Fruit fly (Drosophila melanogaster) whole organism, embryonic: Measurements from ENCODE around the gene pygo.

Experiments
- B-H1 ChIP-seq: fragments of 200-800 bp; sonication (Bioruptor generic); IDR thresholded peaks from 3 replicates; pipeline ENCODE4 v1.3.6; 2022; ENCODE audit warnings: missing biosample characterization, missing genetic modification characterization
- Bgb ChIP-seq: fragments of 200-800 bp; sonication (Bioruptor generic); IDR thresholded peaks from 2 replicates; pipeline ENCODE4 v1.3.6; 2022; ENCODE audit warnings: missing biosample characterization, missing genetic modification characterization; ENCODE audit not compliant: partially characterized antibody
- CG13296 ChIP-seq: fragments of 200-800 bp; sonication (Bioruptor generic); optimal IDR thresholded peaks from 3 replicates; lab custom pipeline; 2018; ENCODE audit warnings: missing biosample characterization, mild to moderate bottlenecking, missing genetic modification characterization
- CG13775 ChIP-seq: fragments of 200-800 bp; sonication (Bioruptor generic); optimal IDR thresholded peaks from 3 replicates; lab custom pipeline; 2017; ENCODE audit warnings: missing biosample characterization, mild to moderate bottlenecking, missing genetic modification characterization
- CG15479 ChIP-seq: fragments of 200-800 bp; sonication (Bioruptor generic); optimal IDR thresholded peaks from 3 replicates; lab custom pipeline; 2019; ENCODE audit warnings: missing biosample characterization, mild to moderate bottlenecking, missing genetic modification characterization, moderate library complexity
- CG17328 ChIP-seq: fragments of 200-800 bp; sonication (Bioruptor generic); IDR thresholded peaks from 2 replicates; pipeline ENCODE4 v1.3.6; 2022; ENCODE audit warnings: missing biosample characterization, missing genetic modification characterization
- CG17385 ChIP-seq: fragments of 200-800 bp; sonication (Bioruptor generic); optimal IDR thresholded peaks from 3 replicates; lab custom pipeline; 2018; ENCODE audit warnings: missing biosample characterization, mild to moderate bottlenecking, missing genetic modification characterization
- CG18476 ChIP-seq: fragments of 200-800 bp; sonication (Bioruptor generic); optimal IDR thresholded peaks from 2 replicates; lab custom pipeline; 2016; ENCODE audit warnings: missing biosample characterization, mild to moderate bottlenecking, missing genetic modification characterization
- CG2889 ChIP-seq: fragments of 200-800 bp; sonication (Bioruptor generic); IDR thresholded peaks from 3 replicates; pipeline ENCODE4 v1.3.6; 2022; ENCODE audit warnings: missing biosample characterization, missing genetic modification characterization
- CG30020 ChIP-seq: fragments of 200-800 bp; optimal IDR thresholded peaks from 2 replicates; lab custom pipeline; 2019; ENCODE audit warnings: missing biosample characterization, mild to moderate bottlenecking, missing genetic modification characterization, moderate library complexity
- CG31224 ChIP-seq: fragments of 200-800 bp; sonication (Bioruptor generic); IDR thresholded peaks from 2 replicates; pipeline ENCODE4 v1.3.6; 2022; ENCODE audit warnings: missing biosample characterization, missing genetic modification characterization
- CG3163 ChIP-seq: fragments of 200-800 bp; sonication (Bioruptor generic); optimal IDR thresholded peaks from 3 replicates; lab custom pipeline; 2016; ENCODE audit warnings: missing biosample characterization, missing genetic modification characterization
- CG32767 ChIP-seq: fragments of 200-800 bp; sonication (Bioruptor generic); IDR thresholded peaks from 2 replicates; pipeline ENCODE4 v1.3.6; 2022; ENCODE audit warnings: missing biosample characterization, missing genetic modification characterization
- CG34376 ChIP-seq: fragments of 200-800 bp; sonication (Bioruptor generic); optimal IDR thresholded peaks from 2 replicates; lab custom pipeline; 2018; ENCODE audit warnings: missing biosample characterization, mild to moderate bottlenecking, missing genetic modification characterization
- CG4328 ChIP-seq: fragments of 200-800 bp; sonication (Bioruptor generic); optimal IDR thresholded peaks from 3 replicates; lab custom pipeline; 2017; ENCODE audit warnings: missing biosample characterization, missing genetic modification reagents, missing genetic modification characterization
- CG5953 ChIP-seq: fragments of 200-800 bp; sonication (Bioruptor generic); IDR thresholded peaks from 2 replicates; pipeline ENCODE4 v1.3.6; 2022; ENCODE audit warnings: missing biosample characterization, missing genetic modification characterization
- CG6689 ChIP-seq: fragments of 200-800 bp; sonication (Bioruptor generic); IDR thresholded peaks from 2 replicates; pipeline ENCODE4 v1.3.6; 2022; ENCODE audit warnings: missing biosample characterization, missing genetic modification characterization
- CG6854 ChIP-seq: fragments of 200-800 bp; sonication (Bioruptor generic); optimal IDR thresholded peaks from 3 replicates; lab custom pipeline; 2017; ENCODE audit warnings: missing biosample characterization, mild to moderate bottlenecking, missing genetic modification characterization
- Camta ChIP-seq: fragments of 200-800 bp; sonication (Bioruptor generic); optimal IDR thresholded peaks from 2 replicates; lab custom pipeline; 2016; ENCODE audit warnings: missing biosample characterization, missing genetic modification characterization
- Chrac-16 ChIP-seq: fragments of 200-800 bp; sonication (Bioruptor generic); optimal IDR thresholded peaks from 3 replicates; lab custom pipeline; 2016; ENCODE audit warnings: missing biosample characterization, missing genetic modification characterization
- Dek ChIP-seq: fragments of 200-800 bp; sonication (Bioruptor generic); optimal IDR thresholded peaks from 3 replicates; lab custom pipeline; 2019; ENCODE audit warnings: missing biosample characterization, mild to moderate bottlenecking, missing genetic modification characterization, moderate library complexity
- Drgx ChIP-seq: fragments of 200-800 bp; sonication (Bioruptor generic); IDR thresholded peaks from 2 replicates; pipeline ENCODE4 v1.3.6; 2022; ENCODE audit warnings: missing biosample characterization, missing genetic modification characterization
- H15 ChIP-seq: fragments of 200-800 bp; sonication (Bioruptor generic); IDR thresholded peaks from 3 replicates; pipeline ENCODE4 v1.3.6; 2022; ENCODE audit warnings: missing biosample characterization, missing genetic modification characterization
- Hr3 ChIP-seq: fragments of 200-800 bp; sonication (Bioruptor generic); optimal IDR thresholded peaks from 3 replicates; lab custom pipeline; 2016; ENCODE audit warnings: missing biosample characterization, missing genetic modification characterization
- Hr39 ChIP-seq: fragments of >200 bp; optimal IDR thresholded peaks from 2 replicates; lab custom pipeline; 2017
- Lim3 ChIP-seq: fragments of 200-800 bp; sonication (Bioruptor generic); IDR thresholded peaks from 2 replicates; pipeline ENCODE4 v1.3.6; 2022; ENCODE audit warnings: missing biosample characterization, missing genetic modification characterization
- MBD-R2 ChIP-seq: fragments of 200-800 bp; sonication (Bioruptor generic); IDR thresholded peaks from 2 replicates; pipeline ENCODE4 v1.3.6; 2022; ENCODE audit warnings: missing biosample characterization, missing genetic modification characterization
- NC2α ChIP-seq: fragments of 200-800 bp; sonication (Bioruptor generic); optimal IDR thresholded peaks from 2 replicates; lab custom pipeline; 2016; ENCODE audit warnings: missing biosample characterization, missing genetic modification characterization
- NK7.1 ChIP-seq: fragments of 200-800 bp; sonication (Bioruptor generic); optimal IDR thresholded peaks from 3 replicates; lab custom pipeline; 2016; ENCODE audit warnings: missing biosample characterization, missing genetic modification characterization
- PHDP ChIP-seq: fragments of 200-800 bp; sonication (Bioruptor generic); optimal IDR thresholded peaks from 3 replicates; lab custom pipeline; 2018; ENCODE audit warnings: missing biosample characterization, mild to moderate bottlenecking, missing genetic modification characterization, moderate library complexity
- Ptx1 ChIP-seq: fragments of 200-800 bp; sonication (Bioruptor generic); IDR thresholded peaks from 2 replicates; pipeline ENCODE4 v1.3.6; 2022; ENCODE audit warnings: missing biosample characterization, missing genetic modification characterization
- ac ChIP-seq: fragments of 200-800 bp; sonication (Bioruptor generic); optimal IDR thresholded peaks from 3 replicates; lab custom pipeline; 2017; ENCODE audit warnings: missing biosample characterization, mild to moderate bottlenecking, missing genetic modification characterization
- al ChIP-seq: fragments of 200-800 bp; sonication (Bioruptor generic); IDR thresholded peaks from 2 replicates; pipeline ENCODE4 v1.3.6; 2022; ENCODE audit warnings: missing biosample characterization, missing genetic modification characterization
- aop ChIP-seq: fragments of 200-800 bp; sonication (Bioruptor generic); IDR thresholded peaks from 2 replicates; pipeline ENCODE4 v1.3.6; 2022; ENCODE audit warnings: missing biosample characterization, missing genetic modification characterization
- bigmax ChIP-seq: fragments of 200-800 bp; sonication (Bioruptor generic); optimal IDR thresholded peaks from 2 replicates; lab custom pipeline; 2018; ENCODE audit warnings: missing biosample characterization, mild to moderate bottlenecking, missing genetic modification characterization
- br ChIP-seq: fragments of >200 bp; optimal IDR thresholded peaks from 2 replicates; lab custom pipeline; 2017
- bsh ChIP-seq, 2 experiments: fragments of 200-800 bp; sonication (Bioruptor generic); optimal IDR thresholded peaks; 2 replicates each; lab custom pipeline; 2017 to 2018; ENCODE audit warnings: mild to moderate bottlenecking in 2 of 2, missing biosample characterization in 2 of 2, missing genetic modification characterization in 2 of 2, moderate library complexity in 1 of 2
- chif ChIP-seq, 2 experiments: fragments of 200-800 bp; sonication (Bioruptor generic); optimal IDR thresholded peaks; 3 replicates each; lab custom pipeline; 2016; ENCODE audit warnings: missing biosample characterization in 2 of 2, missing genetic modification characterization in 2 of 2
- corto ChIP-seq: fragments of 200-800 bp; sonication (Bioruptor generic); optimal IDR thresholded peaks from 2 replicates; lab custom pipeline; 2016; ENCODE audit warnings: missing biosample characterization, mild to moderate bottlenecking, missing genetic modification characterization, moderate library complexity
- da ChIP-seq: fragments of 200-800 bp; sonication (Bioruptor generic); optimal IDR thresholded peaks from 2 replicates; lab custom pipeline; 2016; ENCODE audit warnings: missing biosample characterization, missing genetic modification characterization
- danr ChIP-seq: fragments of 200-800 bp; sonication (Bioruptor generic); IDR thresholded peaks from 2 replicates; pipeline ENCODE4 v1.3.6; 2022; ENCODE audit warnings: missing biosample characterization, missing genetic modification characterization
- ewg ChIP-seq: fragments of 200-800 bp; sonication (Bioruptor generic); optimal IDR thresholded peaks from 3 replicates; lab custom pipeline; 2017; ENCODE audit warnings: mild to moderate bottlenecking, missing biosample characterization, missing genetic modification reagents, missing genetic modification characterization
- gt ChIP-seq: fragments of 200-800 bp; sonication (Bioruptor generic); IDR thresholded peaks from 2 replicates; pipeline ENCODE4 v1.3.6; 2022; ENCODE audit warnings: missing biosample characterization, missing genetic modification characterization
- kni ChIP-seq: fragments of 200-800 bp; sonication (Bioruptor generic); optimal IDR thresholded peaks from 3 replicates; lab custom pipeline; 2017; ENCODE audit warnings: mild to moderate bottlenecking, missing biosample characterization, missing genetic modification reagents, missing genetic modification characterization
- knrl ChIP-seq: fragments of 200-800 bp; sonication (Bioruptor generic); IDR thresholded peaks from 3 replicates; pipeline ENCODE4 v1.3.6; 2022; ENCODE audit warnings: missing biosample characterization, missing genetic modification characterization; ENCODE audit not compliant: partially characterized antibody
- pros ChIP-seq: fragments of 200-800 bp; sonication (Bioruptor generic); optimal IDR thresholded peaks from 3 replicates; lab custom pipeline; 2019; ENCODE audit warnings: missing biosample characterization, mild to moderate bottlenecking, missing genetic modification characterization, moderate library complexity
- schlank ChIP-seq: fragments of 200-800 bp; sonication (Bioruptor generic); optimal IDR thresholded peaks from 2 replicates; lab custom pipeline; 2018; ENCODE audit warnings: missing biosample characterization, mild to moderate bottlenecking, missing genetic modification characterization
- shn ChIP-seq: fragments of 200-800 bp; sonication (Bioruptor generic); optimal IDR thresholded peaks from 3 replicates; lab custom pipeline; 2016; ENCODE audit warnings: missing biosample characterization, missing genetic modification characterization
- sim ChIP-seq: fragments of 200-800 bp; sonication (Bioruptor generic); IDR thresholded peaks from 2 replicates; pipeline ENCODE4 v1.3.6; 2022; ENCODE audit warnings: missing biosample characterization, missing genetic modification characterization
- slou ChIP-seq: fragments of 200-800 bp; sonication (Bioruptor generic); optimal IDR thresholded peaks from 3 replicates; lab custom pipeline; 2016; ENCODE audit warnings: missing biosample characterization, missing genetic modification characterization
- tin ChIP-seq: fragments of 200-800 bp; sonication (Bioruptor generic); optimal IDR thresholded peaks from 3 replicates; lab custom pipeline; 2016; ENCODE audit warnings: missing biosample characterization, missing genetic modification characterization
- usp ChIP-seq: fragments of >200 bp; optimal IDR thresholded peaks from 2 replicates; lab custom pipeline; 2017; ENCODE audit warnings: missing biosample characterization, missing genetic modification characterization
- zf30C ChIP-seq: fragments of 200-800 bp; sonication (Bioruptor generic); optimal IDR thresholded peaks from 3 replicates; lab custom pipeline; 2018; ENCODE audit warnings: missing biosample characterization, mild to moderate bottlenecking, missing genetic modification characterization

pygo gene

dm6 chr3R:31566738-31567137 is 13.8 kb downstream of the pygo start (continued):
- TF ChIP-seq CG34376 (GFP tag; lab: Kevin White, UChicago) (no peak), zf30C (GFP tag; lab: Kevin White, UChicago) (no peak), danr (peak; percentile 50; the same call in 1 of the 2 replicates), CG31224 (no peak), Lim3 (GFP tag; lab: Robert Waterston, UW) (no peak), corto (GFP tag; lab: Kevin White, UChicago) (no peak), shn (GFP tag; lab: Kevin White, UChicago) (no peak), Chrac-16 (no peak), CG32767 (GFP tag; lab: Robert Waterston, UW) (peak; percentile 51; the same call in 1 of the 2 replicates), br (no peak), Camta (no peak), CG15479 (GFP tag; lab: Kevin White, UChicago) (no peak), tin (GFP tag; lab: Kevin White, UChicago) (peak; percentile 6), Ptx1 (peak; percentile 50), MBD-R2 (GFP tag; lab: Robert Waterston, UW) (no peak), pros (GFP tag; lab: Kevin White, UChicago) (no peak), CG13296 (GFP tag; lab: Kevin White, UChicago) (no peak), ac (GFP tag; lab: Kevin White, UChicago) (no peak), B-H1 (GFP tag; lab: Robert Waterston, UW) (0 out of 3 replicates have a peak, but pooled peaks have one; percentile 16), CG17385 (GFP tag; lab: Kevin White, UChicago) (peak; percentile 15), bsh (GFP tag; optimal IDR thresholded peaks at IDR 0.05; lab: Kevin White, UChicago) (peak; percentile 59 to 74), Hr39 (no peak), chif (GFP tag; optimal IDR thresholded peaks at IDR 0.05; lab: Kevin White, UChicago) (peak; percentile 46 to 60), H15 (GFP tag; lab: Robert Waterston, UW) (peak; percentile 38; the same call in 1 of the 3 replicates), CG3163 (no peak), CG6689 (GFP tag; lab: Robert Waterston, UW) (peak; percentile 76), schlank (no peak), aop (no peak), al (GFP tag; lab: Robert Waterston, UW) (no peak), CG18476 (GFP tag; lab: Kevin White, UChicago) (peak; percentile 16), da (no peak), Drgx (GFP tag; lab: Robert Waterston, UW) (peak; percentile 83), Dek (no peak), CG4328 (no peak), slou (GFP tag; lab: Kevin White, UChicago) (no peak), Bgb (no peak), PHDP (tag; lab: Kevin White, UChicago) (peak; percentile 21), gt (no peak), knrl (GFP tag; lab: Robert Waterston, UW) (no peak), sim (GFP tag; lab: Robert Waterston, UW) (0 out of 2 replicates have a peak, but pooled peaks have one; percentile 50), CG17328 (GFP tag; lab: Robert Waterston, UW) (peak; percentile 68), bigmax (no peak), NC2α (GFP tag; lab: Kevin White, UChicago) (no peak), ewg (GFP tag; lab: Kevin White, UChicago) (peak; percentile 35), NK7.1 (GFP tag; lab: Kevin White, UChicago) (peak; percentile 20), CG13775 (GFP tag; lab: Kevin White, UChicago) (peak; percentile 25), CG5953 (peak; percentile 50; the same call in 1 of the 2 replicates), CG6854 (no peak), usp (GFP tag; lab: Kevin White, UChicago) (no peak), Hr3 (GFP tag; lab: Kevin White, UChicago) (peak; percentile 40), CG2889 (no peak), CG30020 (tag; lab: Kevin White, UChicago) (no peak), kni (GFP tag; lab: Kevin White, UChicago) (no peak)
